Fruit fly (Drosophila melanogaster) whole organism, embryonic: ENCODE data around the gene Plc21C.

ENCODE experiments used
- CG4404 ChIP-seq: fragments of 200-800 bp; sonication (Bioruptor generic); IDR thresholded peaks from 2 replicates; pipeline ENCODE4 v1.3.6; 2022; ENCODE audit warnings: missing biosample characterization, missing genetic modification characterization
- CG4854 ChIP-seq: fragments of 200-800 bp; sonication (Bioruptor generic); optimal IDR thresholded peaks from 2 replicates; lab custom pipeline; 2016; ENCODE audit warnings: missing biosample characterization, missing genetic modification characterization, inconsistent platforms
- CG6254 ChIP-seq: fragments of 200-800 bp; sonication (Bioruptor generic); optimal IDR thresholded peaks from 3 replicates; lab custom pipeline; 2017; ENCODE audit warnings: mild to moderate bottlenecking, missing biosample characterization, missing genetic modification reagents, missing genetic modification characterization
- CG9817 ChIP-seq: fragments of 200-800 bp; sonication (Bioruptor generic); optimal IDR thresholded peaks from 2 replicates; lab custom pipeline; 2018; ENCODE audit warnings: missing biosample characterization, mild to moderate bottlenecking, missing genetic modification characterization, moderate library complexity
- PHDP ChIP-seq: fragments of 200-800 bp; sonication (Bioruptor generic); optimal IDR thresholded peaks from 3 replicates; lab custom pipeline; 2018; ENCODE audit warnings: missing biosample characterization, mild to moderate bottlenecking, missing genetic modification characterization, moderate library complexity
- insv ChIP-seq, 2 experiments: fragments of 200-800 bp; sonication (Bioruptor generic); optimal IDR thresholded peaks; 3 replicates each; lab custom pipeline; 2016 to 2018; ENCODE audit warnings: missing biosample characterization in 2 of 2, missing genetic modification characterization in 2 of 2
- lilli ChIP-seq: fragments of 200-800 bp; sonication (Bioruptor generic); optimal IDR thresholded peaks from 3 replicates; lab custom pipeline; 2016; ENCODE audit warnings: missing biosample characterization, missing genetic modification characterization
- salm ChIP-seq: fragments of 200-800 bp; sonication (Bioruptor generic); optimal IDR thresholded peaks from 2 replicates; lab custom pipeline; 2018; ENCODE audit warnings: missing biosample characterization, mild to moderate bottlenecking, missing genetic modification characterization
- schlank ChIP-seq: fragments of 200-800 bp; sonication (Bioruptor generic); optimal IDR thresholded peaks from 2 replicates; lab custom pipeline; 2018; ENCODE audit warnings: missing biosample characterization, mild to moderate bottlenecking, missing genetic modification characterization
- slou ChIP-seq: fragments of 200-800 bp; sonication (Bioruptor generic); optimal IDR thresholded peaks from 3 replicates; lab custom pipeline; 2016; ENCODE audit warnings: missing biosample characterization, missing genetic modification characterization
- ttk ChIP-seq: fragments of 200-800 bp; sonication (Bioruptor generic); IDR thresholded peaks from 2 replicates; pipeline ENCODE4 v2.1.2; 2022; ENCODE audit warnings: missing biosample characterization, missing genetic modification characterization
- unc-4 ChIP-seq: fragments of 200-800 bp; sonication (Bioruptor generic); IDR thresholded peaks from 2 replicates; pipeline ENCODE4 v1.3.6; 2022; ENCODE audit warnings: missing biosample characterization, missing genetic modification characterization; ENCODE audit not compliant: partially characterized antibody

dm6 chr2L:294452-295362 is 11.0 kb upstream of the Plc21C start, which contains the start of the genes U2af38 and Stip1:
- TF ChIP-seq insv (GFP tag; optimal IDR thresholded peaks at IDR 0.05; lab: Kevin White, UChicago), result no peak
- TF ChIP-seq CG4854 (GFP tag; lab: Kevin White, UChicago), result no peak
- no peak for TF ChIP-seq slou (GFP tag; lab: Kevin White, UChicago)
- no peak for TF ChIP-seq PHDP (tag; lab: Kevin White, UChicago)
- peak; percentile 14 for TF ChIP-seq lilli (GFP tag; lab: Kevin White, UChicago)
- no peak for TF ChIP-seq salm (tag; lab: Kevin White, UChicago)
- TF ChIP-seq CG4404, result no peak
- peak; percentile 76 for TF ChIP-seq unc-4 (GFP tag; lab: Robert Waterston, UW)
- TF ChIP-seq CG9817 (tag; lab: Kevin White, UChicago), result peak; percentile 10
- no peak for TF ChIP-seq ttk (GFP tag; lab: Robert Waterston, UW)
- no peak for TF ChIP-seq CG6254 (GFP tag; lab: Kevin White, UChicago)
- no peak for TF ChIP-seq schlank
